Worm (Caenorhabditis elegans): ENCODE data around the gene T13H5.1.

The T13H5.1 gene

ce11 chrII:8508956-8509355 is at the start of gene T13H5.1:
TSS of gene T13H5.1 (minus strand) at chrII:8509056.
- TF ChIP-seq nhr-28 (tag; optimal IDR thresholded peaks at IDR 0.05) (no peak), snpc-4 (tag; optimal IDR thresholded peaks at IDR 0.05) (no peak), fos-1 (tag; optimal IDR thresholded peaks at IDR 0.05) (no peak), ceh-16 (tag; optimal IDR thresholded peaks at IDR 0.05) (no peak), jun-1 (tag; optimal IDR thresholded peaks at IDR 0.05) (no peak), sea-2 (GFP tag; optimal IDR thresholded peaks at IDR 0.05) (no peak), elt-1 (tag; optimal IDR thresholded peaks at IDR 0.05) (no peak), fkh-10 (GFP tag; optimal IDR thresholded peaks at IDR 0.05) (no peak), pqm-1 (tag; optimal IDR thresholded peaks at IDR 0.05) (no peak), daf-12 (tag; optimal IDR thresholded peaks at IDR 0.05) (no peak), zag-1 (tag; optimal IDR thresholded peaks at IDR 0.05) (no peak), ztf-4 (tag; optimal IDR thresholded peaks at IDR 0.05) (no peak), lsy-12 (tag; optimal IDR thresholded peaks at IDR 0.05) (no peak), ama-1 (optimal IDR thresholded peaks at IDR 0.05) (no peak), mml-1 (tag; optimal IDR thresholded peaks at IDR 0.05) (no peak), ceh-82 (tag; optimal IDR thresholded peaks at IDR 0.05) (no peak), ceh-28 (tag; optimal IDR thresholded peaks at IDR 0.05) (no peak), unc-62 (GFP tag; optimal IDR thresholded peaks at IDR 0.05) (no peak)

ce11 chrII:8556166-8556565 is 47.3 kb upstream of the T13H5.1 start, which contains the start of gene glb-27:
TSS of gene glb-27 (minus strand) at chrII:8556266.
- no peak for TF ChIP-seq R02D3.7 (tag; optimal IDR thresholded peaks at IDR 0.05)
- no peak for TF ChIP-seq elt-3 (tag; optimal IDR thresholded peaks at IDR 0.05)
- TF ChIP-seq lsy-12 (tag; optimal IDR thresholded peaks at IDR 0.05) = no peak
- TF ChIP-seq lin-15B (tag; optimal IDR thresholded peaks at IDR 0.05) = no peak
- no peak for TF ChIP-seq ZK546.5 (tag; optimal IDR thresholded peaks at IDR 0.05)
- no peak for TF ChIP-seq elt-1 (tag; optimal IDR thresholded peaks at IDR 0.05)
- TF ChIP-seq ceh-28 (tag; optimal IDR thresholded peaks at IDR 0.05) = no peak
- no peak for TF ChIP-seq tbx-2 (tag; optimal IDR thresholded peaks at IDR 0.05)
- no peak for TF ChIP-seq hmg-11 (tag; optimal IDR thresholded peaks at IDR 0.05)
- TF ChIP-seq ceh-16 (tag; optimal IDR thresholded peaks at IDR 0.05) = no peak
- TF ChIP-seq unc-39 (tag; optimal IDR thresholded peaks at IDR 0.05) = no peak
- TF ChIP-seq nhr-25 (tag; optimal IDR thresholded peaks at IDR 0.05) = no peak
- no peak for TF ChIP-seq zag-1 (tag; optimal IDR thresholded peaks at IDR 0.05)
- TF ChIP-seq mdl-1 (tag; optimal IDR thresholded peaks at IDR 0.05) = no peak
- no peak for TF ChIP-seq nhr-237 (tag; optimal IDR thresholded peaks at IDR 0.05)

- TF ChIP-seq egl-27 (tag; optimal IDR thresholded peaks at IDR 0.05) (no peak), elt-2 (tag; optimal IDR thresholded peaks at IDR 0.05) (no peak), nhr-11 (tag; optimal IDR thresholded peaks at IDR 0.05) (no peak), elt-3 (tag; optimal IDR thresholded peaks at IDR 0.05) (no peak), fkh-10 (GFP tag; optimal IDR thresholded peaks at IDR 0.05) (no peak), daf-12 (tag; optimal IDR thresholded peaks at IDR 0.05) (no peak), mml-1 (tag; optimal IDR thresholded peaks at IDR 0.05) (no peak), fos-1 (tag; optimal IDR thresholded peaks at IDR 0.05) (no peak)
Observed at ce11 chrII:8554568-8554967, 45.7 kb upstream of the T13H5.1 start.

ce11 chrII:8551100-8551499 is 42.2 kb upstream of the T13H5.1 start:
- TF ChIP-seq fkh-10 (GFP tag; optimal IDR thresholded peaks at IDR 0.05) (peak; percentile 47), sea-2 (GFP tag; optimal IDR thresholded peaks at IDR 0.05) (no peak)

- TF ChIP-seq snpc-4 (tag; optimal IDR thresholded peaks at IDR 0.05) = peak; percentile 11
- no peak for TF ChIP-seq nhr-77 (tag; optimal IDR thresholded peaks at IDR 0.05)
- no peak for TF ChIP-seq fkh-10 (GFP tag; optimal IDR thresholded peaks at IDR 0.05)
- peak; percentile 77 for TF ChIP-seq pha-4 (tag; optimal IDR thresholded peaks at IDR 0.05)
- peak; percentile 22 for TF ChIP-seq egl-27 (tag; optimal IDR thresholded peaks at IDR 0.05)
- TF ChIP-seq mdl-1 (tag; optimal IDR thresholded peaks at IDR 0.05) = no peak
- TF ChIP-seq ceh-28 (tag; optimal IDR thresholded peaks at IDR 0.05) = no peak
- TF ChIP-seq ztf-11 (tag; optimal IDR thresholded peaks at IDR 0.05) = no peak
- TF ChIP-seq nhr-25 (tag; optimal IDR thresholded peaks at IDR 0.05) = peak; percentile 40
- peak; percentile 70 for TF ChIP-seq nhr-43 (tag; optimal IDR thresholded peaks at IDR 0.05; ENCODE audit: poor library complexity, severe bottlenecking)
- TF ChIP-seq nhr-12 (tag; optimal IDR thresholded peaks at IDR 0.05) = no peak
- no peak for TF ChIP-seq nhr-67 (tag; optimal IDR thresholded peaks at IDR 0.05)
- peak; percentile 22 for TF ChIP-seq lsy-12 (tag; optimal IDR thresholded peaks at IDR 0.05)
- TF ChIP-seq hmg-11 (tag; optimal IDR thresholded peaks at IDR 0.05) = no peak
- TF ChIP-seq lin-39 (tag; optimal IDR thresholded peaks at IDR 0.05) = peak; percentile 54
- peak; percentile 42 for TF ChIP-seq tbx-2 (tag; optimal IDR thresholded peaks at IDR 0.05)
- TF ChIP-seq fkh-2 (tag; optimal IDR thresholded peaks at IDR 0.05) = no peak
- no peak for TF ChIP-seq unc-39 (tag; optimal IDR thresholded peaks at IDR 0.05)
- TF ChIP-seq nfya-1 (tag; optimal IDR thresholded peaks at IDR 0.05; ENCODE audit: insufficient read depth) = peak; percentile 52
- TF ChIP-seq jun-1 (tag; optimal IDR thresholded peaks at IDR 0.05) = peak; percentile 17
- TF ChIP-seq ceh-9 (tag; optimal IDR thresholded peaks at IDR 0.05) = no peak
- peak; percentile 36 for TF ChIP-seq skn-1 (tag; optimal IDR thresholded peaks at IDR 0.05)
- peak; percentile 36 for TF ChIP-seq elt-2 (tag; optimal IDR thresholded peaks at IDR 0.05)
- no peak for TF ChIP-seq unc-62 (GFP tag; optimal IDR thresholded peaks at IDR 0.05)
- TF ChIP-seq nhr-23 (tag; optimal IDR thresholded peaks at IDR 0.05) = no peak
- TF ChIP-seq nhr-237 (tag; optimal IDR thresholded peaks at IDR 0.05) = no peak
- TF ChIP-seq nhr-28 (tag; optimal IDR thresholded peaks at IDR 0.05) = no peak
Observed at ce11 chrII:8546975-8547374, 38.1 kb upstream of the T13H5.1 start.
